Worm (Caenorhabditis elegans) whole organism, mixed stage, embryonic: ENCODE measurements around the gene degl-1.

Experiments
- bed-3 ChIP-seq: fragments of 200-800 bp; sonication (Bioruptor generic); optimal IDR thresholded peaks from 3 replicates; lab custom pipeline; 2018; ENCODE audit warnings: mild to moderate bottlenecking, missing genetic modification characterization, moderate library complexity, missing compliant biosample characterization
- blmp-1 ChIP-seq: fragments of 150-350 bp; optimal IDR thresholded peaks from 2 replicates; lab custom pipeline; 2014; ENCODE audit warnings: missing biosample characterization, missing genetic modification characterization
- ceh-43 ChIP-seq: fragments of 200-800 bp; sonication (Bioruptor generic); optimal IDR thresholded peaks from 2 replicates; lab custom pipeline; 2018; ENCODE audit warnings: mild to moderate bottlenecking, missing genetic modification characterization, moderate library complexity, missing compliant biosample characterization
- ceh-83 ChIP-seq: fragments of 200-800 bp; sonication (Bioruptor generic); optimal IDR thresholded peaks from 2 replicates; lab custom pipeline; 2018; ENCODE audit warnings: mild to moderate bottlenecking, missing genetic modification characterization, missing compliant biosample characterization
- ces-1 ChIP-seq: fragments of 150-350 bp; optimal IDR thresholded peaks from 2 replicates; lab custom pipeline; 2014; ENCODE audit warnings: missing biosample characterization, missing genetic modification reagents, missing genetic modification characterization
- cnd-1 ChIP-seq: fragments of 200-800 bp; sonication (Bioruptor generic); optimal IDR thresholded peaks from 2 replicates; lab custom pipeline; 2018; ENCODE audit warnings: mild to moderate bottlenecking, missing genetic modification characterization, missing compliant biosample characterization
- drap-1 ChIP-seq: fragments of 200-800 bp; sonication (Bioruptor generic); optimal IDR thresholded peaks from 3 replicates; lab custom pipeline; 2018; ENCODE audit warnings: mild to moderate bottlenecking, missing genetic modification characterization, missing compliant biosample characterization
- elt-1 ChIP-seq: sonication (generic microtip); optimal IDR thresholded peaks from 2 replicates; lab custom pipeline; 2017; ENCODE audit warnings: missing genetic modification characterization, mild to moderate bottlenecking, missing compliant biosample characterization, antibody characterized with exemption, moderate library complexity, borderline replicate concordance; ENCODE audit not compliant: insufficient read depth
- elt-3 ChIP-seq: fragments of 150-350 bp; optimal IDR thresholded peaks from 2 replicates; lab custom pipeline; 2014; ENCODE audit warnings: missing biosample characterization, missing genetic modification characterization
- flh-1 ChIP-seq: fragments of 200-800 bp; sonication (Bioruptor generic); optimal IDR thresholded peaks from 2 replicates; lab custom pipeline; 2018; ENCODE audit warnings: mild to moderate bottlenecking, missing genetic modification characterization, moderate library complexity, missing compliant biosample characterization
- ham-2 ChIP-seq: fragments of 200-800 bp; sonication (Bioruptor generic); optimal IDR thresholded peaks from 2 replicates; lab custom pipeline; 2018; ENCODE audit warnings: mild to moderate bottlenecking, missing genetic modification characterization, missing compliant biosample characterization
- hlh-1 ChIP-seq: fragments of 150-350 bp; optimal IDR thresholded peaks from 2 replicates; lab custom pipeline; 2014; ENCODE audit warnings: missing biosample characterization, missing genetic modification reagents, missing genetic modification characterization
- lin-32 ChIP-seq: fragments of 200-800 bp; sonication (Bioruptor generic); optimal IDR thresholded peaks from 2 replicates; lab custom pipeline; 2018; ENCODE audit warnings: mild to moderate bottlenecking, missing genetic modification characterization, missing compliant biosample characterization
- lsy-2 ChIP-seq: fragments of 150-350 bp; optimal IDR thresholded peaks from 2 replicates; lab custom pipeline; 2014; ENCODE audit warnings: missing biosample characterization, missing genetic modification characterization
- mab-5 ChIP-seq: fragments of 150-350 bp; optimal IDR thresholded peaks from 2 replicates; lab custom pipeline; 2014; ENCODE audit warnings: missing biosample characterization, missing genetic modification characterization
- mep-1 ChIP-seq: fragments of 150-350 bp; optimal IDR thresholded peaks from 2 replicates; lab custom pipeline; 2017; ENCODE audit warnings: missing biosample characterization, missing genetic modification reagents, missing genetic modification characterization, inconsistent platforms
- nhr-12 ChIP-seq: fragments of 150-350 bp; optimal IDR thresholded peaks from 2 replicates; lab custom pipeline; 2014; ENCODE audit warnings: missing biosample characterization, missing genetic modification characterization
- nhr-28 ChIP-seq: fragments of 150-350 bp; optimal IDR thresholded peaks from 2 replicates; lab custom pipeline; 2014; ENCODE audit warnings: missing biosample characterization, missing genetic modification characterization
- nhr-76 ChIP-seq: sonication (generic microtip); optimal IDR thresholded peaks from 2 replicates; lab custom pipeline; 2017; ENCODE audit warnings: missing biosample characterization, missing genetic modification characterization
- pha-4 ChIP-seq: fragments of 150-350 bp; optimal IDR thresholded peaks from 2 replicates; lab custom pipeline; 2018; ENCODE audit warnings: missing biosample characterization, missing genetic modification reagents, missing genetic modification characterization
- sem-2 ChIP-seq: fragments of 200-800 bp; sonication (Bioruptor generic); optimal IDR thresholded peaks from 2 replicates; lab custom pipeline; 2018; ENCODE audit warnings: mild to moderate bottlenecking, missing genetic modification characterization, missing compliant biosample characterization
- snpc-4 ChIP-seq: fragments of 150-350 bp; optimal IDR thresholded peaks from 2 replicates; lab custom pipeline; 2014; ENCODE audit warnings: missing biosample characterization, missing genetic modification characterization
- sptf-1 ChIP-seq: sonication (generic microtip); optimal IDR thresholded peaks from 2 replicates; lab custom pipeline; 2017; ENCODE audit warnings: mild to moderate bottlenecking, missing genetic modification characterization, moderate library complexity, missing compliant biosample characterization
- tbx-8 ChIP-seq: fragments of 200-800 bp; sonication (Bioruptor generic); optimal IDR thresholded peaks from 2 replicates; lab custom pipeline; 2018; ENCODE audit warnings: mild to moderate bottlenecking, missing genetic modification characterization, moderate library complexity, missing compliant biosample characterization
- unc-120 ChIP-seq: sonication (generic microtip); optimal IDR thresholded peaks from 2 replicates; lab custom pipeline; 2017; ENCODE audit warnings: missing genetic modification characterization, missing compliant biosample characterization; ENCODE audit not compliant: poor library complexity, severe bottlenecking
- zip-8 ChIP-seq: fragments of 150-350 bp; optimal IDR thresholded peaks from 2 replicates; lab custom pipeline; 2014; ENCODE audit warnings: missing biosample characterization, missing genetic modification characterization
- ztf-11 ChIP-seq: fragments of 150-350 bp; optimal IDR thresholded peaks from 2 replicates; lab custom pipeline; 2014; ENCODE audit warnings: missing biosample characterization, missing genetic modification characterization

The degl-1 gene

ce11 chrIV:14771325-14771724, at the start of gene degl-1:
Gene degl-1, minus strand, starts transcription at chrIV:14771425.
- no peak for TF ChIP-seq nhr-28 (tag; lab: Kevin White, UChicago)
- no peak for TF ChIP-seq snpc-4
- no peak for TF ChIP-seq pha-4 (tag; lab: Kevin White, UChicago)
- TF ChIP-seq ham-2 (GFP tag; lab: Kevin White, UChicago) = no peak
- TF ChIP-seq drap-1 (GFP tag; lab: Kevin White, UChicago) = no peak
- no peak for TF ChIP-seq cnd-1 (tag; lab: Kevin White, UChicago)
- TF ChIP-seq mep-1 = no peak
- TF ChIP-seq tbx-8 = no peak

ce11 chrIV:14816288-14816687, 45.1 kb upstream of the degl-1 start, which contains the start of gene Y57G11C.46:
Gene Y57G11C.46, minus strand, starts transcription at chrIV:14816388.
- TF ChIP-seq elt-3 (tag; lab: Kevin White, UChicago) (no peak), mab-5 (tag; lab: Kevin White, UChicago) (no peak), zip-8 (tag; lab: Kevin White, UChicago) (no peak), unc-120 (tag; lab: Kevin White, UChicago) (no peak), ces-1 (GFP tag; lab: Kevin White, UChicago) (no peak), blmp-1 (tag; lab: Kevin White, UChicago) (no peak), lin-32 (no peak), nhr-12 (tag; lab: Kevin White, UChicago) (no peak), ceh-43 (GFP tag; lab: Kevin White, UChicago) (no peak), bed-3 (GFP tag; lab: Kevin White, UChicago) (no peak), sem-2 (no peak), lsy-2 (tag; lab: Kevin White, UChicago) (no peak), flh-1 (GFP tag; lab: Kevin White, UChicago) (no peak), sptf-1 (tag; lab: Kevin White, UChicago) (no peak), ham-2 (GFP tag; lab: Kevin White, UChicago) (no peak)

- TF ChIP-seq elt-1 (tag; lab: Kevin White, UChicago) = no peak
- TF ChIP-seq sptf-1 (tag; lab: Kevin White, UChicago) = no peak
- TF ChIP-seq nhr-28 (tag; lab: Kevin White, UChicago) = no peak
- no peak for TF ChIP-seq bed-3 (GFP tag; lab: Kevin White, UChicago)
- no peak for TF ChIP-seq hlh-1 (tag; lab: Kevin White, UChicago)
- TF ChIP-seq ces-1 (GFP tag; lab: Kevin White, UChicago) = no peak
- TF ChIP-seq lin-32 = no peak
- TF ChIP-seq ceh-83 = no peak
- no peak for TF ChIP-seq ztf-11
- no peak for TF ChIP-seq unc-120 (tag; lab: Kevin White, UChicago)
- TF ChIP-seq drap-1 (GFP tag; lab: Kevin White, UChicago) = no peak
- TF ChIP-seq, all 35 proteins: peak for 0
Observed at ce11 chrIV:14806903-14807302, 35.7 kb upstream of the degl-1 start, which contains the start of gene oig-5. Gene oig-5, plus strand, starts transcription at chrIV:14807203.

- TF ChIP-seq elt-3 (tag; lab: Kevin White, UChicago) (no peak), flh-1 (GFP tag; lab: Kevin White, UChicago) (no peak), ces-1 (GFP tag; lab: Kevin White, UChicago) (no peak), nhr-12 (tag; lab: Kevin White, UChicago) (no peak)
- TF ChIP-seq, all 35 proteins: peak for 0
Observed at ce11 chrIV:14802316-14802715, 31.1 kb upstream of the degl-1 start, which contains the start of gene Y57G11C.1142. Gene Y57G11C.1142, plus strand, starts transcription at chrIV:14802616.

- no peak for TF ChIP-seq nhr-12 (tag; lab: Kevin White, UChicago)
Observed at ce11 chrIV:14800931-14801330, 29.7 kb upstream of the degl-1 start.

ce11 chrIV:14799186-14799585, 28.0 kb upstream of the degl-1 start, which contains the start of gene Y57G11C.14:
Gene Y57G11C.14, plus strand, starts transcription at chrIV:14799311.
- no peak for TF ChIP-seq nhr-28 (tag; lab: Kevin White, UChicago)
- no peak for TF ChIP-seq tbx-8
- no peak for TF ChIP-seq sem-2
- TF ChIP-seq mep-1 = no peak

ce11 chrIV:14797849-14798248, 26.6 kb upstream of the degl-1 start, which contains the start of gene arl-8:
Gene arl-8, plus strand, starts transcription at chrIV:14798149.
- TF ChIP-seq mep-1 (no peak), blmp-1 (tag; lab: Kevin White, UChicago) (no peak), nhr-76 (tag; lab: Kevin White, UChicago) (no peak), cnd-1 (tag; lab: Kevin White, UChicago) (no peak), hlh-1 (tag; lab: Kevin White, UChicago) (no peak)
